Fruit fly (Drosophila melanogaster): ENCODE data around the gene CG8578.

Gene CG8578

DNA sequence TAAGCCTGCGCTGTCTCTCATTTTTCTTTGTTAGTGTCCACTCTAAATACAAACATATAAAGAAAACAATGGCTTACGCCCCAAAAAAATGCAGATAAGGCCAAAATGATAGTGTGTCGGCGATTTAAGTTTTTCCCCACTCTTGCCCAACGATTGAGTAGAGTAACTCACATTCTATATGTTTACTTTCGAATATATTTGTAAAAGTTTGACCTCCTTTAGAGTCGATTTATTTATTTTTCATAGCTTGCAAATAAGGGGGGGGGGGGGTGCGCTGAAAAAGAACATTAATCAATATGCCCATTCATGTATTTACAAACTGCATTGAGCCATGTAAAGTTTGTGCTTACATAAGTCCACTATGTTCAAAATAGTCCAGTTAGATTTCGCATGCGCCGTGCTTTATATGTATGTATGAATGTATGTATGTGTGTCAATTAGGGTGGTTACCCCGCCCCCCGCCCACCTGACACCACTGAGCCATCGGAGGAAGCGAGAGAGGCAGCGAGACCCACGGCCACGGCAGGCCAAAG, 49.5 kb downstream of the CG8578 start (continued):
- TF ChIP-seq cg (GFP tag; optimal IDR thresholded peaks at IDR 0.05) = no peak
- no peak for TF ChIP-seq zen2 (GFP tag; IDR thresholded peaks at IDR 0.05; ENCODE audit: partially characterized antibody)
- TF ChIP-seq bowl (GFP tag; IDR thresholded peaks at IDR 0.05) = no peak
- TF ChIP-seq sens-2 (GFP tag; IDR thresholded peaks at IDR 0.05) = no peak
- TF ChIP-seq kah (GFP tag; optimal IDR thresholded peaks at IDR 0.05) = no peak
- no peak for TF ChIP-seq sd (tag; optimal IDR thresholded peaks at IDR 0.05)
- no peak for TF ChIP-seq CG3281 (GFP tag; optimal IDR thresholded peaks at IDR 0.05)
- no peak for TF ChIP-seq Fer3 (tag; optimal IDR thresholded peaks at IDR 0.05)
- peak; percentile 12 for TF ChIP-seq sqz (GFP tag; optimal IDR thresholded peaks at IDR 0.05)
- TF ChIP-seq D19A (tag; optimal IDR thresholded peaks at IDR 0.05) = peak; percentile 73
- TF ChIP-seq Sry-δ (GFP tag; optimal IDR thresholded peaks at IDR 0.05) = no peak
- peak; percentile 1 for TF ChIP-seq Vsx1 (GFP tag; optimal IDR thresholded peaks at IDR 0.05)
- no peak for TF ChIP-seq CG31441 (GFP tag; IDR thresholded peaks at IDR 0.05)
- no peak for TF ChIP-seq ERR (GFP tag; optimal IDR thresholded peaks at IDR 0.05)
- TF ChIP-seq corto (GFP tag; optimal IDR thresholded peaks at IDR 0.05) = no peak
- no peak for TF ChIP-seq Doc2 (GFP tag; IDR thresholded peaks at IDR 0.05)
- TF ChIP-seq Dip2 (GFP tag; IDR thresholded peaks at IDR 0.05) = no peak
- TF ChIP-seq cato (GFP tag; optimal IDR thresholded peaks at IDR 0.05; ENCODE audit: borderline replicate concordance) = no peak
- peak; percentile 25 for TF ChIP-seq org-1 (GFP tag; optimal IDR thresholded peaks at IDR 0.05)
- peak; percentile 60 for TF ChIP-seq ewg (GFP tag; optimal IDR thresholded peaks at IDR 0.05)
- no peak for TF ChIP-seq CG10267 (tag; optimal IDR thresholded peaks at IDR 0.05)
- TF ChIP-seq gro (GFP tag; optimal IDR thresholded peaks at IDR 0.05) = no peak
- peak; percentile 24 for TF ChIP-seq CG15601 (tag; optimal IDR thresholded peaks at IDR 0.05)
- no peak for TF ChIP-seq HLHmδ (GFP tag; optimal IDR thresholded peaks at IDR 0.05)
- no peak for TF ChIP-seq CG12155 (GFP tag; optimal IDR thresholded peaks at IDR 0.05)
- no peak for TF ChIP-seq cwo (GFP tag; optimal IDR thresholded peaks at IDR 0.05)
- no peak for TF ChIP-seq CG10654 (GFP tag; optimal IDR thresholded peaks at IDR 0.05)
- peak; percentile 39 for TF ChIP-seq CG3407 (GFP tag; optimal IDR thresholded peaks at IDR 0.05)
- TF ChIP-seq CG7556 (GFP tag; optimal IDR thresholded peaks at IDR 0.05) = no peak
- TF ChIP-seq CG13123 (GFP tag; optimal IDR thresholded peaks at IDR 0.05) = no peak
- no peak for TF ChIP-seq prd (optimal IDR thresholded peaks at IDR 0.05)
- no peak for TF ChIP-seq prd (GFP tag; IDR thresholded peaks at IDR 0.05)
- TF ChIP-seq Fer1 (GFP tag; optimal IDR thresholded peaks at IDR 0.05) = peak; percentile 11
- no peak for TF ChIP-seq CG8944 (GFP tag; optimal IDR thresholded peaks at IDR 0.05)
- no peak for TF ChIP-seq CG11247 (GFP tag; IDR thresholded peaks at IDR 0.05)
- TF ChIP-seq abd-A (tag; optimal IDR thresholded peaks at IDR 0.05) = no peak
- TF ChIP-seq HLH3B (GFP tag; IDR thresholded peaks at IDR 0.05) = no peak
- no peak for TF ChIP-seq C15 (GFP tag; IDR thresholded peaks at IDR 0.05)
- TF ChIP-seq ssp (GFP tag; IDR thresholded peaks at IDR 0.05) = no peak
- no peak for TF ChIP-seq ab (GFP tag; optimal IDR thresholded peaks at IDR 0.05)
- peak; percentile 1 for TF ChIP-seq CG6765 (GFP tag; optimal IDR thresholded peaks at IDR 0.05)
- TF ChIP-seq Dll (GFP tag; IDR thresholded peaks at IDR 0.05; ENCODE audit: partially characterized antibody) = no peak
- no peak for TF ChIP-seq tna (GFP tag; IDR thresholded peaks at IDR 0.05; ENCODE audit: partially characterized antibody)
- TF ChIP-seq CG6272 (GFP tag; IDR thresholded peaks at IDR 0.05) = no peak
- TF ChIP-seq CG12071 (GFP tag; optimal IDR thresholded peaks at IDR 0.05) = no peak
- TF ChIP-seq CG9215 (GFP tag; IDR thresholded peaks at IDR 0.05) = no peak
- no peak for TF ChIP-seq CkIIα-i1 (GFP tag; IDR thresholded peaks at IDR 0.05)
- TF ChIP-seq CG2712 (tag; optimal IDR thresholded peaks at IDR 0.05) = no peak
- no peak for TF ChIP-seq CG8281 (tag; optimal IDR thresholded peaks at IDR 0.05)
- no peak for TF ChIP-seq ap (GFP tag; IDR thresholded peaks at IDR 0.05)
- no peak for TF ChIP-seq nau (GFP tag; optimal IDR thresholded peaks at IDR 0.05)

All from whole organism, embryonic.